Worm (Caenorhabditis elegans): ENCODE measurements around the gene pnk-4.
A peak's percentile ranks its signal among the peaks of the same experiment; 100 is the strongest.

Gene pnk-4

ce11 chrX:5087366-5087891 lies at the start of gene pnk-4:
Gene pnk-4, plus strand, starts transcription at chrX:5087841.
- no peak for TF ChIP-seq lir-3 (tag; optimal IDR thresholded peaks at IDR 0.05; ENCODE audit: poor library complexity)
- TF ChIP-seq lin-15B (tag; optimal IDR thresholded peaks at IDR 0.05): no peak
- no peak for TF ChIP-seq mab-9 (GFP tag; IDR thresholded peaks at IDR 0.05)
- peak in 1 of 2 experiments; percentile 15 for TF ChIP-seq lin-35 (GFP tag; optimal IDR thresholded peaks at IDR 0.05)

- TF ChIP-seq lin-35 (GFP tag; optimal IDR thresholded peaks at IDR 0.05) (no peak), sox-4 (tag; optimal IDR thresholded peaks at IDR 0.05) (no peak), lsy-2 (tag; optimal IDR thresholded peaks at IDR 0.05) (no peak), unc-62 (GFP tag; optimal IDR thresholded peaks at IDR 0.05) (no peak), nhr-85 (tag) (no peak), egl-27 (tag; optimal IDR thresholded peaks at IDR 0.05) (no peak), nhr-84 (tag; optimal IDR thresholded peaks at IDR 0.05) (no peak), hpl-2 (GFP tag; optimal IDR thresholded peaks at IDR 0.05) (no peak), nhr-20 (tag; optimal IDR thresholded peaks at IDR 0.05) (no peak), sptf-1 (tag; optimal IDR thresholded peaks at IDR 0.05) (no peak), mdl-1 (tag; optimal IDR thresholded peaks at IDR 0.05) (no peak), isw-1 (GFP tag; IDR thresholded peaks at IDR 0.05) (no peak), grh-1 (GFP tag; IDR thresholded peaks at IDR 0.05) (no peak), swsn-7 (tag; optimal IDR thresholded peaks at IDR 0.05) (no peak), pag-3 (tag; optimal IDR thresholded peaks at IDR 0.05; ENCODE audit: borderline replicate concordance, insufficient read depth) (no peak), tlp-1 (tag; optimal IDR thresholded peaks at IDR 0.05) (no peak), nhr-11 (tag; optimal IDR thresholded peaks at IDR 0.05) (no peak), ceh-90 (tag; optimal IDR thresholded peaks at IDR 0.05) (no peak)
Measured at ce11 chrX:5038812-5039211, 48.8 kb upstream of the pnk-4 start.

- TF ChIP-seq unc-86 (tag; optimal IDR thresholded peaks at IDR 0.05) (no peak), mep-1 (tag; optimal IDR thresholded peaks at IDR 0.05) (no peak), ceh-82 (tag; optimal IDR thresholded peaks at IDR 0.05) (no peak), dsc-1 (tag; optimal IDR thresholded peaks at IDR 0.05) (no peak), ztf-4 (tag; optimal IDR thresholded peaks at IDR 0.05) (no peak), lsy-2 (tag; optimal IDR thresholded peaks at IDR 0.05) (no peak), nhr-19 (GFP tag; conservative IDR thresholded peaks at IDR 0.05) (no peak), nhr-77 (tag; optimal IDR thresholded peaks at IDR 0.05) (no peak), snpc-4 (tag; optimal IDR thresholded peaks at IDR 0.05) (no peak), fos-1 (tag; optimal IDR thresholded peaks at IDR 0.05) (no peak), lin-35 (GFP tag; optimal IDR thresholded peaks at IDR 0.05) (no peak), F16B12.6 (tag; optimal IDR thresholded peaks at IDR 0.05) (no peak), pag-3 (tag; optimal IDR thresholded peaks at IDR 0.05; ENCODE audit: borderline replicate concordance, insufficient read depth) (no peak), ceh-90 (tag; optimal IDR thresholded peaks at IDR 0.05) (no peak), nhr-11 (tag; optimal IDR thresholded peaks at IDR 0.05) (no peak)
Measured at ce11 chrX:5040038-5040437, 47.6 kb upstream of the pnk-4 start.

- TF ChIP-seq ceh-63 (GFP tag; optimal IDR thresholded peaks at IDR 0.05) (no peak), blmp-1 (tag; optimal IDR thresholded peaks at IDR 0.05) (peak; percentile 91)
Measured at ce11 chrX:5043887-5044286, 43.8 kb upstream of the pnk-4 start, which contains the start of gene Y64H9A.2. Gene Y64H9A.2, plus strand, starts transcription at chrX:5043976.

- TF ChIP-seq ceh-8 (GFP tag; optimal IDR thresholded peaks at IDR 0.05): peak; percentile 81
- TF ChIP-seq ztf-11 (tag; optimal IDR thresholded peaks at IDR 0.05): peak in 1 of 2 experiments; percentile 21
Measured at ce11 chrX:5056199-5056598, 31.4 kb upstream of the pnk-4 start.

Measured in whole organism, L1 larva.